Fruit fly (Drosophila melanogaster): ENCODE measurements around the gene CG45060.

Gene CG45060

dm6 chrX:9877240-9877639, 8.9 kb upstream of the CG45060 start:
- TF ChIP-seq CG43689 (GFP tag; IDR thresholded peaks at IDR 0.05): no peak
- no peak for TF ChIP-seq nerfin-1 (tag; optimal IDR thresholded peaks at IDR 0.05)
- TF ChIP-seq Ets65A (GFP tag): no peak
- TF ChIP-seq HLH3B (GFP tag; IDR thresholded peaks at IDR 0.05): no peak
- TF ChIP-seq CG2712 (tag; optimal IDR thresholded peaks at IDR 0.05): no peak
- TF ChIP-seq CG6175 (GFP tag; IDR thresholded peaks at IDR 0.05): peak; percentile 80
- TF ChIP-seq CG17568 (GFP tag; optimal IDR thresholded peaks at IDR 0.05): no peak
- no peak for TF ChIP-seq org-1 (GFP tag; optimal IDR thresholded peaks at IDR 0.05)
- TF ChIP-seq CG34422 (GFP tag; IDR thresholded peaks at IDR 0.05): no peak
- no peak for TF ChIP-seq gfzf (GFP tag; optimal IDR thresholded peaks at IDR 0.05)
- no peak for TF ChIP-seq Blimp-1 (GFP tag; optimal IDR thresholded peaks at IDR 0.05)
- no peak for TF ChIP-seq z (GFP tag; IDR thresholded peaks at IDR 0.05)
- TF ChIP-seq sr (GFP tag; IDR thresholded peaks at IDR 0.05): peak; percentile 58; the same call in 1 of the 3 replicates
- no peak for TF ChIP-seq CG7745 (tag; optimal IDR thresholded peaks at IDR 0.05)
- TF ChIP-seq CG3847 (GFP tag; IDR thresholded peaks at IDR 0.05): no peak
- no peak for TF ChIP-seq CG2116 (GFP tag; optimal IDR thresholded peaks at IDR 0.05)
- TF ChIP-seq ci (GFP tag; IDR thresholded peaks at IDR 0.05): no peak
- no peak for TF ChIP-seq CG11696 (GFP tag; IDR thresholded peaks at IDR 0.05)
- TF ChIP-seq sd (tag; optimal IDR thresholded peaks at IDR 0.05): peak; percentile 22
- TF ChIP-seq Lpt (GFP tag; optimal IDR thresholded peaks at IDR 0.05): no peak
- no peak for TF ChIP-seq nom (GFP tag; optimal IDR thresholded peaks at IDR 0.05)
- no peak for TF ChIP-seq da (GFP tag; optimal IDR thresholded peaks at IDR 0.05)
- 0 out of 2 replicates have a peak, but pooled peaks have one; percentile 9 for TF ChIP-seq lmd (GFP tag; IDR thresholded peaks at IDR 0.05)
- TF ChIP-seq Optix (GFP tag; IDR thresholded peaks at IDR 0.05): no peak
- TF ChIP-seq CG12769 (tag; optimal IDR thresholded peaks at IDR 0.05): peak; percentile 92
- TF ChIP-seq Hr51 (GFP tag; optimal IDR thresholded peaks at IDR 0.05): no peak
- TF ChIP-seq sens (GFP tag): peak; percentile 2
- TF ChIP-seq tup (GFP tag; optimal IDR thresholded peaks at IDR 0.05): no peak
- no peak for TF ChIP-seq lab (GFP tag; optimal IDR thresholded peaks at IDR 0.05)
- TF ChIP-seq CG6654 (GFP tag; optimal IDR thresholded peaks at IDR 0.05): no peak
- TF ChIP-seq run (tag; optimal IDR thresholded peaks at IDR 0.05): no peak
- no peak for TF ChIP-seq Rx (GFP tag; IDR thresholded peaks at IDR 0.05)
- TF ChIP-seq Vsx1 (GFP tag; optimal IDR thresholded peaks at IDR 0.05): peak; percentile 1
- peak; percentile 72 for TF ChIP-seq crol (GFP tag; IDR thresholded peaks at IDR 0.05)
- TF ChIP-seq CkIIα-i1 (GFP tag; IDR thresholded peaks at IDR 0.05): no peak
- no peak for TF ChIP-seq CG11093 (GFP tag; IDR thresholded peaks at IDR 0.05)
- no peak for TF ChIP-seq ken (GFP tag; IDR thresholded peaks at IDR 0.05)
- no peak for TF ChIP-seq dm (GFP tag; optimal IDR thresholded peaks at IDR 0.05)
- no peak for TF ChIP-seq h (optimal IDR thresholded peaks at IDR 0.05)
- TF ChIP-seq Hand (GFP tag; optimal IDR thresholded peaks at IDR 0.05): no peak
- TF ChIP-seq Med (GFP tag): peak; percentile 40
- TF ChIP-seq CG5245 (GFP tag; optimal IDR thresholded peaks at IDR 0.05): no peak
- TF ChIP-seq Fer3 (tag; optimal IDR thresholded peaks at IDR 0.05): no peak
- peak; percentile 29 for TF ChIP-seq twi (tag; optimal IDR thresholded peaks at IDR 0.05)
- TF ChIP-seq CG12391 (tag; optimal IDR thresholded peaks at IDR 0.05): no peak
- TF ChIP-seq trem (tag; optimal IDR thresholded peaks at IDR 0.05): no peak
- TF ChIP-seq tna (GFP tag; IDR thresholded peaks at IDR 0.05; ENCODE audit: partially characterized antibody): no peak
- no peak for TF ChIP-seq fru (optimal IDR thresholded peaks at IDR 0.05)
- TF ChIP-seq MESR4 (GFP tag; optimal IDR thresholded peaks at IDR 0.05): no peak
- no peak for TF ChIP-seq Abd-B (GFP tag; optimal IDR thresholded peaks at IDR 0.05)
- TF ChIP-seq CG6683 (GFP tag; optimal IDR thresholded peaks at IDR 0.05): no peak
- no peak for TF ChIP-seq Dll (GFP tag; IDR thresholded peaks at IDR 0.05; ENCODE audit: partially characterized antibody)
- no peak for TF ChIP-seq CG10366 (GFP tag; IDR thresholded peaks at IDR 0.05)

Measured in whole organism, embryonic.